Fruit fly (Drosophila melanogaster): ENCODE results near the gene dpr11.

- TF ChIP-seq kay (GFP tag; ENCODE audit: borderline replicate concordance) (no peak), Clk (GFP tag; optimal IDR thresholded peaks at IDR 0.05) (no peak), bab1 (GFP tag; optimal IDR thresholded peaks at IDR 0.05) (no peak), pad (GFP tag; optimal IDR thresholded peaks at IDR 0.05) (no peak)
These were observed 34.7 kb upstream of the dpr11 start, which contains the start of gene sowi for dm6 chr3R:6627800-6628199.

Measured in whole organism, adult.